Worm (Caenorhabditis elegans): ENCODE measurements around the gene F58H1.2.

ce11 chrV:11946818-11947217 is 17.9 kb downstream of the F58H1.2 start:
- TF ChIP-seq pha-4 (tag; optimal IDR thresholded peaks at IDR 0.05) (no peak), nhr-28 (tag; optimal IDR thresholded peaks at IDR 0.05) (no peak), R02D3.7 (tag; optimal IDR thresholded peaks at IDR 0.05) (no peak), elt-1 (tag; optimal IDR thresholded peaks at IDR 0.05) (no peak), lsy-12 (tag; optimal IDR thresholded peaks at IDR 0.05) (no peak), mdl-1 (tag; optimal IDR thresholded peaks at IDR 0.05) (no peak), nhr-237 (tag; optimal IDR thresholded peaks at IDR 0.05) (no peak), ztf-11 (tag; optimal IDR thresholded peaks at IDR 0.05) (no peak), unc-62 (GFP tag; optimal IDR thresholded peaks at IDR 0.05) (no peak), fkh-10 (GFP tag; optimal IDR thresholded peaks at IDR 0.05) (no peak), aly-2 (tag; optimal IDR thresholded peaks at IDR 0.05) (no peak)

Measured in whole organism, L3 larva.